Worm (Caenorhabditis elegans) whole organism, late embryonic: ENCODE results near the gene F56D2.3.

Experiments used
- C08G9.2 ChIP-seq: sonication (generic microtip); optimal IDR thresholded peaks from 2 replicates; lab custom pipeline; 2016; ENCODE audit warnings: mild to moderate bottlenecking, missing genetic modification characterization, moderate library complexity, missing compliant biosample characterization
- F13H6.1 ChIP-seq: sonication (generic microtip); optimal IDR thresholded peaks from 2 replicates; lab custom pipeline; 2016; ENCODE audit warnings: missing genetic modification characterization, missing compliant biosample characterization
- ceh-2 ChIP-seq: sonication (generic microtip); optimal IDR thresholded peaks from 2 replicates; lab custom pipeline; 2016; ENCODE audit warnings: missing genotype, missing genetic modification characterization, missing compliant biosample characterization
- ceh-22 ChIP-seq: sonication (generic microtip); optimal IDR thresholded peaks from 2 replicates; lab custom pipeline; 2017; ENCODE audit warnings: missing biosample characterization, missing genetic modification characterization
- ceh-6 ChIP-seq: fragments of 200-800 bp; sonication (Bioruptor generic); optimal IDR thresholded peaks from 2 replicates; lab custom pipeline; 2018; ENCODE audit warnings: mild to moderate bottlenecking, missing genetic modification characterization, missing compliant biosample characterization
- dmd-4 ChIP-seq: sonication (generic microtip); optimal IDR thresholded peaks from 2 replicates; lab custom pipeline; 2016; ENCODE audit warnings: borderline replicate concordance, missing genetic modification characterization, missing compliant biosample characterization
- elt-4 ChIP-seq: sonication (generic microtip); optimal IDR thresholded peaks from 2 replicates; lab custom pipeline; 2016; ENCODE audit warnings: missing genetic modification characterization, missing compliant biosample characterization
- madf-2 ChIP-seq: sonication (generic microtip); optimal IDR thresholded peaks from 2 replicates; lab custom pipeline; 2017; ENCODE audit warnings: missing genetic modification characterization, missing compliant biosample characterization
- mec-3 ChIP-seq: sonication (generic microtip); optimal IDR thresholded peaks from 2 replicates; lab custom pipeline; 2016; ENCODE audit warnings: borderline replicate concordance, missing genetic modification characterization, missing compliant biosample characterization
- nhr-11 ChIP-seq: fragments of 150-350 bp; optimal IDR thresholded peaks from 2 replicates; lab custom pipeline; 2014; ENCODE audit warnings: missing biosample characterization, missing genetic modification characterization
- npax-4 ChIP-seq: sonication (generic microtip); optimal IDR thresholded peaks from 2 replicates; lab custom pipeline; 2016; ENCODE audit warnings: missing genetic modification characterization, missing compliant biosample characterization
- pax-1 ChIP-seq: fragments of 150-350 bp; optimal IDR thresholded peaks from 2 replicates; lab custom pipeline; 2014; ENCODE audit warnings: missing biosample characterization, missing genetic modification characterization
- pha-4 ChIP-seq: fragments of 150-350 bp; optimal IDR thresholded peaks from 2 replicates; lab custom pipeline; 2018; ENCODE audit warnings: missing biosample characterization, missing genetic modification reagents, missing genetic modification characterization
- syd-9 ChIP-seq: sonication (generic microtip); optimal IDR thresholded peaks from 2 replicates; lab custom pipeline; 2016; ENCODE audit warnings: mild to moderate bottlenecking, missing genetic modification characterization, moderate library complexity, missing compliant biosample characterization
- tbx-7 ChIP-seq: sonication (generic microtip); optimal IDR thresholded peaks from 2 replicates; lab custom pipeline; 2016; ENCODE audit warnings: missing genotype, missing genetic modification characterization, missing compliant biosample characterization
- ttx-3 ChIP-seq: sonication (generic microtip); optimal IDR thresholded peaks from 2 replicates; lab custom pipeline; 2016; ENCODE audit warnings: missing genetic modification reagents, missing genetic modification characterization, missing compliant biosample characterization
- unc-42 ChIP-seq: sonication (generic microtip); optimal IDR thresholded peaks from 2 replicates; lab custom pipeline; 2016; ENCODE audit warnings: missing genotype, missing genetic modification characterization, missing compliant biosample characterization
- unc-86 ChIP-seq: sonication (generic microtip); optimal IDR thresholded peaks from 2 replicates; lab custom pipeline; 2016; ENCODE audit warnings: missing genetic modification characterization, missing compliant biosample characterization

Gene F56D2.3

ce11 chrIII:5634509-5634908 lies 49.8 kb downstream of the F56D2.3 start:
- TF ChIP-seq unc-42 (tag; lab: Kevin White, UChicago) (peak; percentile 8), npax-4 (tag; lab: Kevin White, UChicago) (no peak)
- TF ChIP-seq, all 69 proteins: peak for 1

- TF ChIP-seq pax-1 (tag; lab: Kevin White, UChicago) (no peak), madf-2 (tag; lab: Kevin White, UChicago) (no peak), tbx-7 (tag; lab: Kevin White, UChicago) (no peak), ttx-3 (tag; lab: Kevin White, UChicago) (no peak), dmd-4 (tag; lab: Kevin White, UChicago) (no peak), pha-4 (tag; lab: Kevin White, UChicago) (no peak), nhr-11 (tag; lab: Kevin White, UChicago) (no peak), syd-9 (no peak), ceh-22 (no peak), elt-4 (no peak), npax-4 (tag; lab: Kevin White, UChicago) (no peak), mec-3 (tag; lab: Kevin White, UChicago) (no peak), C08G9.2 (no peak), ceh-6 (no peak), unc-86 (tag; lab: Kevin White, UChicago) (no peak), F13H6.1 (tag; lab: Kevin White, UChicago) (no peak), ceh-2 (tag; lab: Kevin White, UChicago) (no peak)
These were observed 50.4 kb downstream of the F56D2.3 start, which contains the start of gene ckk-1 for ce11 chrIII:5635179-5635578. Gene ckk-1, plus strand, starts transcription at chrIII:5635479.
